Worm (Caenorhabditis elegans) whole organism, L4 larva: ENCODE measurements around the gene nhr-164.
A peak's percentile ranks its signal among the peaks of the same experiment; 100 is the strongest.

Experiments used
- F10B5.3 ChIP-seq: sonication (generic microtip); optimal IDR thresholded peaks from 2 replicates; lab custom pipeline; 2016; ENCODE audit warnings: mild to moderate bottlenecking, missing genetic modification characterization, missing compliant biosample characterization
- F44E2.7 ChIP-seq: fragments of 200-800 bp; sonication (Bioruptor generic); IDR thresholded peaks from 2 replicates; pipeline ENCODE4 v2.1.2; 2022; ENCODE audit warnings: missing genetic modification characterization, missing compliant biosample characterization
- T26A8.4 ChIP-seq: fragments of 200-800 bp; sonication (Bioruptor generic); IDR thresholded peaks from 2 replicates; pipeline ENCODE4 v1.3.6; 2022; ENCODE audit warnings: missing genetic modification characterization, missing compliant biosample characterization
- Y105C5A.15 ChIP-seq: fragments of 200-800 bp; sonication (Bioruptor generic); IDR thresholded peaks from 2 replicates; pipeline ENCODE4 v1.3.6; 2022; ENCODE audit warnings: missing genetic modification characterization, missing compliant biosample characterization
- ama-1 ChIP-seq: fragments of 150-350 bp; optimal IDR thresholded peaks from 2 replicates; lab custom pipeline; 2014; ENCODE audit warnings: inconsistent platforms, mixed read lengths
- arid-1 ChIP-seq: fragments of 200-800 bp; sonication (Bioruptor generic); conservative IDR thresholded peaks from 2 replicates; pipeline ENCODE4 v1.3.6; 2022; ENCODE audit warnings: missing genetic modification reagents, missing genetic modification characterization, missing compliant biosample characterization
- ceh-20 ChIP-seq: fragments of 200-800 bp; sonication (Bioruptor generic); IDR thresholded peaks from 2 replicates; pipeline ENCODE4 v1.3.6; 2022; ENCODE audit warnings: missing genetic modification reagents, missing genetic modification characterization, missing compliant biosample characterization
- ceh-44 ChIP-seq: fragments of 200-800 bp; sonication (Bioruptor generic); IDR thresholded peaks from 2 replicates; pipeline ENCODE4 v1.3.6; 2022; ENCODE audit warnings: missing genetic modification reagents, missing genetic modification characterization, missing compliant biosample characterization
- ces-1 ChIP-seq: fragments of 150-350 bp; sonication (generic microtip); optimal IDR thresholded peaks from 4 replicates; lab custom pipeline; 2014; ENCODE audit warnings: missing biosample characterization, missing genetic modification reagents, missing genetic modification characterization
- ctbp-1 ChIP-seq: fragments of 200-800 bp; sonication (Bioruptor generic); IDR thresholded peaks from 2 replicates; pipeline ENCODE4 v1.3.6; 2022; ENCODE audit warnings: missing genetic modification reagents, missing genetic modification characterization, missing compliant biosample characterization
- daf-16 ChIP-seq, 3 experiments: sonication (generic microtip); optimal IDR thresholded peaks; 2 replicates each; lab custom pipeline; 2016 to 2017; ENCODE audit warnings: missing genetic modification characterization in 3 of 3, missing genetic modification reagents in 3 of 3, mild to moderate bottlenecking in 2 of 3, missing compliant biosample characterization in 2 of 3, missing biosample characterization in 1 of 3, moderate library complexity in 1 of 3
- dmd-6 ChIP-seq: fragments of 200-800 bp; sonication (Bioruptor generic); IDR thresholded peaks from 2 replicates; pipeline ENCODE4 v1.3.6; 2022; ENCODE audit warnings: missing genetic modification reagents, missing genetic modification characterization, missing compliant biosample characterization
- dmd-8 ChIP-seq: fragments of 200-800 bp; sonication (Bioruptor generic); IDR thresholded peaks from 2 replicates; pipeline ENCODE4 v1.3.6; 2022; ENCODE audit warnings: missing genetic modification characterization, missing compliant biosample characterization
- dmd-9 ChIP-seq: fragments of 200-800 bp; sonication (Bioruptor generic); IDR thresholded peaks from 2 replicates; pipeline ENCODE4 v1.3.6; 2022; ENCODE audit warnings: missing genetic modification reagents, missing genetic modification characterization, missing compliant biosample characterization
- dpl-1 ChIP-seq: fragments of 150-350 bp; optimal IDR thresholded peaks from 2 replicates; lab custom pipeline; 2014; ENCODE audit warnings: missing biosample characterization, missing genetic modification reagents, missing genetic modification characterization
- duxl-1 ChIP-seq: sonication (generic microtip); optimal IDR thresholded peaks from 2 replicates; lab custom pipeline; 2016; ENCODE audit warnings: mild to moderate bottlenecking, missing genetic modification characterization, moderate library complexity, missing compliant biosample characterization; ENCODE audit not compliant: poor library complexity
- dve-1 ChIP-seq: sonication (generic microtip); optimal IDR thresholded peaks from 2 replicates; lab custom pipeline; 2017; ENCODE audit warnings: antibody characterized with exemption, mild to moderate bottlenecking, missing genetic modification characterization, missing compliant biosample characterization; ENCODE audit not compliant: insufficient read depth
- hlh-11 ChIP-seq: fragments of 200-800 bp; sonication (Bioruptor generic); optimal IDR thresholded peaks from 2 replicates; lab custom pipeline; 2018; ENCODE audit warnings: mild to moderate bottlenecking, missing genetic modification characterization, missing compliant biosample characterization
- jun-1 ChIP-seq: fragments of 150-350 bp; optimal IDR thresholded peaks from 2 replicates; lab custom pipeline; 2014; ENCODE audit warnings: missing biosample characterization, missing genetic modification reagents, missing genetic modification characterization
- lin-1 ChIP-seq: fragments of 200-800 bp; sonication (Bioruptor generic); IDR thresholded peaks from 2 replicates; pipeline ENCODE4 v1.3.6; 2022; ENCODE audit warnings: missing genetic modification reagents, missing genetic modification characterization, missing compliant biosample characterization
- lin-15B ChIP-seq: fragments of 150-350 bp; sonication (generic microtip); optimal IDR thresholded peaks from 3 replicates; lab custom pipeline; 2014; ENCODE audit warnings: missing biosample characterization, missing genetic modification characterization
- lir-3 ChIP-seq: sonication (generic microtip); optimal IDR thresholded peaks from 2 replicates; lab custom pipeline; 2016; ENCODE audit warnings: mild to moderate bottlenecking, missing genetic modification characterization, missing compliant biosample characterization
- madf-5 ChIP-seq, 2 experiments: fragments of 200-800 bp; sonication (Bioruptor generic); IDR thresholded peaks; 2 replicates each; pipeline ENCODE4 v1.3.6; 2022; ENCODE audit warnings: missing compliant biosample characterization in 2 of 2, missing genetic modification characterization in 2 of 2
- mdl-1 ChIP-seq, 2 experiments: fragments of 150-350 bp in 1 of 2; sonication (generic microtip) in 1 of 2; optimal IDR thresholded peaks; 2 replicates each; lab custom pipeline; 2014 to 2017; ENCODE audit warnings: missing biosample characterization in 2 of 2, missing genetic modification characterization in 2 of 2
- mdt-29 ChIP-seq: fragments of 200-800 bp; sonication (Bioruptor generic); IDR thresholded peaks from 2 replicates; pipeline ENCODE4 v1.3.6; 2022; ENCODE audit warnings: missing genetic modification reagents, missing genetic modification characterization, missing compliant biosample characterization
- mep-1 ChIP-seq: fragments of 150-350 bp; sonication (generic microtip); optimal IDR thresholded peaks from 3 replicates; lab custom pipeline; 2014; ENCODE audit warnings: missing biosample characterization, missing genetic modification characterization
- mes-2 ChIP-seq: sonication (generic microtip); optimal IDR thresholded peaks from 2 replicates; lab custom pipeline; 2016; ENCODE audit warnings: missing genotype, mild to moderate bottlenecking, missing genetic modification characterization, missing compliant biosample characterization; ENCODE audit not compliant: poor library complexity, severe bottlenecking
- mxl-3 ChIP-seq: fragments of 200-800 bp; sonication (Bioruptor generic); optimal IDR thresholded peaks from 2 replicates; lab custom pipeline; 2018; ENCODE audit warnings: mild to moderate bottlenecking, missing genetic modification characterization, missing compliant biosample characterization
- nhr-10 ChIP-seq: fragments of 150-350 bp; optimal IDR thresholded peaks from 2 replicates; lab custom pipeline; 2014; ENCODE audit warnings: missing biosample characterization, missing genetic modification characterization
- nhr-102 ChIP-seq: sonication (generic microtip); optimal IDR thresholded peaks from 2 replicates; lab custom pipeline; 2016; ENCODE audit warnings: mild to moderate bottlenecking, missing genetic modification characterization, moderate library complexity, missing compliant biosample characterization
- nhr-237 ChIP-seq: sonication (generic microtip); optimal IDR thresholded peaks from 2 replicates; lab custom pipeline; 2017; ENCODE audit warnings: missing biosample characterization, missing genetic modification characterization
- nhr-6 ChIP-seq: fragments of 150-350 bp; optimal IDR thresholded peaks from 2 replicates; lab custom pipeline; 2014; ENCODE audit warnings: missing biosample characterization, missing genetic modification characterization
- nhr-77 ChIP-seq: fragments of 150-350 bp; optimal IDR thresholded peaks from 2 replicates; lab custom pipeline; 2014; ENCODE audit warnings: missing biosample characterization, missing genetic modification characterization
- pha-4 ChIP-seq, 2 experiments: fragments of 150-350 bp in 1 of 2; fragments of 200-800 bp in 1 of 2; sonication (Bioruptor generic) in 1 of 2; IDR thresholded peaks in 1 of 2; optimal IDR thresholded peaks in 1 of 2; 2 replicates each; pipeline versions ENCODE4 v1.3.6 to Lab custom; 2014 to 2022; ENCODE audit warnings: missing genetic modification characterization in 2 of 2, missing genetic modification reagents in 2 of 2, missing biosample characterization in 1 of 2, missing compliant biosample characterization in 1 of 2
- php-3 ChIP-seq: fragments of 200-800 bp; sonication (Bioruptor generic); IDR thresholded peaks from 2 replicates; pipeline ENCODE4 v1.3.6; 2022; ENCODE audit warnings: missing genetic modification reagents, missing genetic modification characterization, missing compliant biosample characterization
- rbr-2 ChIP-seq: sonication (generic microtip); optimal IDR thresholded peaks from 2 replicates; lab custom pipeline; 2016; ENCODE audit warnings: missing genotype, missing genetic modification characterization, missing compliant biosample characterization
- sdz-12 ChIP-seq: fragments of 200-800 bp; sonication (Bioruptor generic); optimal IDR thresholded peaks from 2 replicates; lab custom pipeline; 2018; ENCODE audit warnings: mild to moderate bottlenecking, missing genetic modification characterization, missing compliant biosample characterization
- set-16 ChIP-seq: fragments of 200-800 bp; sonication (Bioruptor generic); IDR thresholded peaks from 2 replicates; pipeline ENCODE4 v1.3.6; 2022; ENCODE audit warnings: missing genetic modification reagents, missing genetic modification characterization, missing compliant biosample characterization
- tra-1 ChIP-seq: fragments of 200-800 bp; sonication (Bioruptor generic); IDR thresholded peaks from 2 replicates; pipeline ENCODE4 v1.3.6; 2022; ENCODE audit warnings: missing genetic modification reagents, missing genetic modification characterization, missing compliant biosample characterization
- unc-39 ChIP-seq: sonication (generic microtip); optimal IDR thresholded peaks from 2 replicates; lab custom pipeline; 2017; ENCODE audit warnings: missing biosample characterization, missing genetic modification characterization
- vab-7 ChIP-seq: fragments of 200-800 bp; sonication (Bioruptor generic); IDR thresholded peaks from 2 replicates; pipeline ENCODE4 v1.3.6; 2022; ENCODE audit warnings: missing genetic modification reagents, missing genetic modification characterization, missing compliant biosample characterization
- zfp-3 ChIP-seq: fragments of 200-800 bp; sonication (Bioruptor generic); conservative IDR thresholded peaks from 2 replicates; pipeline ENCODE4 v1.3.6; 2022; ENCODE audit warnings: missing genetic modification reagents, missing genetic modification characterization, missing compliant biosample characterization
- zip-11 ChIP-seq: fragments of 200-800 bp; sonication (Bioruptor generic); IDR thresholded peaks from 2 replicates; pipeline ENCODE4 v1.3.6; 2022; ENCODE audit warnings: missing genetic modification characterization, missing compliant biosample characterization
- ztf-7 ChIP-seq: fragments of 150-350 bp; optimal IDR thresholded peaks from 2 replicates; lab custom pipeline; 2014; ENCODE audit warnings: missing biosample characterization, missing genetic modification characterization

nhr-164 gene

ce11 chrV:15189567-15189966, 46.0 kb downstream of the nhr-164 start, which contains the start of gene cyn-3 (continued):
- TF ChIP-seq ctbp-1 (peak; percentile 67), F10B5.3 (tag; lab: Kevin White, UChicago) (no peak), dmd-6 (GFP tag; lab: Robert Waterston, UW) (peak; percentile 66), duxl-1 (peak; percentile 51), nhr-10 (tag; lab: Kevin White, UChicago) (no peak), tra-1 (no peak), arid-1 (GFP tag; lab: Robert Waterston, UW) (peak; percentile 71), nhr-102 (tag; lab: Kevin White, UChicago) (peak; percentile 41), F44E2.7 (GFP tag; lab: Robert Waterston, UW) (no peak), madf-5 (GFP tag; IDR thresholded peaks at IDR 0.05; lab: Robert Waterston, UW) (no peak), lir-3 (tag; lab: Kevin White, UChicago) (no peak), pha-4 (GFP tag; IDR thresholded peaks at IDR 0.05; lab: Robert Waterston, UW) (0 out of 2 replicates have a peak, but pooled peaks have one; percentile 44), pha-4 (tag; optimal IDR thresholded peaks at IDR 0.05; lab: Kevin White, UChicago) (peak; percentile 71), daf-16 (GFP tag; optimal IDR thresholded peaks at IDR 0.05; lab: Kevin White, UChicago) (peak in 1 of 2 experiments; percentile 35), daf-16 (tag; optimal IDR thresholded peaks at IDR 0.05; lab: Kevin White, UChicago) (peak; percentile 65), lin-15B (tag; lab: Kevin White, UChicago) (peak; percentile 46), T26A8.4 (GFP tag; lab: Robert Waterston, UW) (peak; percentile 68), jun-1 (tag; lab: Kevin White, UChicago) (no peak), ztf-7 (tag; lab: Kevin White, UChicago) (peak; percentile 63), dmd-9 (GFP tag; lab: Robert Waterston, UW) (peak; percentile 59; the same call in 1 of the 2 replicates), dmd-8 (GFP tag; lab: Robert Waterston, UW) (no peak), zip-11 (no peak), zfp-3 (GFP tag; lab: Robert Waterston, UW) (no peak), hlh-11 (tag; lab: Kevin White, UChicago) (peak; percentile 73), dve-1 (tag; lab: Kevin White, UChicago) (peak; percentile 92), set-16 (GFP tag; lab: Robert Waterston, UW) (no peak), ces-1 (no peak), nhr-237 (no peak), nhr-6 (peak; percentile 99)

ce11 chrV:15187083-15188057, 48.2 kb downstream of the nhr-164 start, which contains the start of the genes cyn-7 and bath-36:
Gene cyn-7, minus strand, starts transcription at chrV:15187378.
Gene bath-36, plus strand, starts transcription at chrV:15187888.
- TF ChIP-seq tra-1 (peak; percentile 51; the same call in 1 of the 2 replicates), Y105C5A.15 (GFP tag; lab: Robert Waterston, UW) (no peak), unc-39 (tag; lab: Kevin White, UChicago) (no peak), rbr-2 (tag; lab: Kevin White, UChicago) (peak; percentile 69), arid-1 (GFP tag; lab: Robert Waterston, UW) (0 out of 2 replicates have a peak, but pooled peaks have one; percentile 28), sdz-12 (no peak), lin-1 (GFP tag; lab: Robert Waterston, UW) (no peak), F44E2.7 (GFP tag; lab: Robert Waterston, UW) (no peak), ceh-44 (no peak), ztf-7 (tag; lab: Kevin White, UChicago) (peak; percentile 48), ces-1 (no peak), dmd-9 (GFP tag; lab: Robert Waterston, UW) (no peak), php-3 (GFP tag; lab: Robert Waterston, UW) (0 out of 2 replicates have a peak, but pooled peaks have one; percentile 34), mes-2 (tag; lab: Kevin White, UChicago) (peak; percentile 75), mdt-29 (GFP tag; lab: Robert Waterston, UW) (peak; percentile 71; the same call in 1 of the 2 replicates), mdl-1 (tag; optimal IDR thresholded peaks at IDR 0.05; lab: Kevin White, UChicago) (peak in 1 of 2 experiments; percentile 55), mep-1 (tag; lab: Kevin White, UChicago) (peak; percentile 77), mxl-3 (GFP tag; lab: Kevin White, UChicago) (peak; percentile 78), nhr-77 (tag; lab: Kevin White, UChicago) (peak; percentile 60), zfp-3 (GFP tag; lab: Robert Waterston, UW) (peak; percentile 62; the same call in 1 of the 2 replicates), vab-7 (GFP tag; lab: Robert Waterston, UW) (no peak), jun-1 (tag; lab: Kevin White, UChicago) (no peak), dve-1 (tag; lab: Kevin White, UChicago) (peak; percentile 93), ceh-20 (GFP tag; lab: Robert Waterston, UW) (no peak), dmd-6 (GFP tag; lab: Robert Waterston, UW) (peak; percentile 75), ama-1 (lab: Kevin White, UChicago) (no peak), dpl-1 (GFP tag; lab: Kevin White, UChicago) (peak; percentile 81)
